Worm (Caenorhabditis elegans) whole organism, young adult: Measurements from ENCODE around the gene nhl-2.

ENCODE experiments used
- B0019.2 ChIP-seq: fragments of 200-800 bp; sonication (Bioruptor generic); conservative IDR thresholded peaks from 2 replicates; pipeline ENCODE4 v1.3.6; 2022; ENCODE audit warnings: missing genetic modification reagents, missing genetic modification characterization, missing compliant biosample characterization
- B0035.1 ChIP-seq: sonication (generic microtip); optimal IDR thresholded peaks from 2 replicates; lab custom pipeline; 2016; ENCODE audit warnings: missing genetic modification characterization, mild to moderate bottlenecking, missing compliant biosample characterization, missing genotype, missing genetic modification reagents
- B0261.1 ChIP-seq: sonication (generic microtip); optimal IDR thresholded peaks from 2 replicates; lab custom pipeline; 2016; ENCODE audit warnings: mild to moderate bottlenecking, missing genetic modification characterization, moderate library complexity, missing compliant biosample characterization
- C17E4.6 ChIP-seq: fragments of 200-800 bp; sonication (Bioruptor generic); IDR thresholded peaks from 2 replicates; pipeline ENCODE4 v1.3.6; 2022; ENCODE audit warnings: missing genetic modification reagents, missing genetic modification characterization, missing compliant biosample characterization
- D2030.7 ChIP-seq: fragments of 200-800 bp; sonication (Bioruptor generic); IDR thresholded peaks from 2 replicates; pipeline ENCODE4 v1.3.6; 2022; ENCODE audit warnings: missing genetic modification reagents, missing genetic modification characterization, missing compliant biosample characterization
- F10E7.11 ChIP-seq: sonication (generic microtip); optimal IDR thresholded peaks from 2 replicates; lab custom pipeline; 2017; ENCODE audit warnings: mild to moderate bottlenecking, missing genetic modification characterization, moderate library complexity, missing compliant biosample characterization
- F23B12.7 ChIP-seq: sonication (generic microtip); optimal IDR thresholded peaks from 2 replicates; lab custom pipeline; 2017; ENCODE audit warnings: missing genetic modification characterization, mild to moderate bottlenecking, missing compliant biosample characterization, antibody characterized with exemption, moderate library complexity; ENCODE audit not compliant: insufficient read depth
- F33H1.4 ChIP-seq: fragments of 200-800 bp; sonication (Bioruptor generic); IDR thresholded peaks from 2 replicates; pipeline ENCODE4 v1.3.6; 2022; ENCODE audit warnings: missing genetic modification reagents, missing genetic modification characterization, missing compliant biosample characterization
- F37B4.10 ChIP-seq: fragments of 200-800 bp; sonication (Bioruptor generic); IDR thresholded peaks from 2 replicates; pipeline ENCODE4 v1.3.6; 2022; ENCODE audit warnings: missing genetic modification characterization, missing compliant biosample characterization
- F52B5.7 ChIP-seq: sonication (generic microtip); optimal IDR thresholded peaks from 2 replicates; lab custom pipeline; 2016; ENCODE audit warnings: mild to moderate bottlenecking, missing genetic modification characterization, missing compliant biosample characterization
- F55B11.4 ChIP-seq: sonication (generic microtip); optimal IDR thresholded peaks from 2 replicates; lab custom pipeline; 2016; ENCODE audit warnings: missing compliant biosample characterization, missing genetic modification characterization, borderline replicate concordance; ENCODE audit not compliant: insufficient read depth
- F57A8.1 ChIP-seq: fragments of 200-800 bp; sonication (Bioruptor generic); optimal IDR thresholded peaks from 2 replicates; lab custom pipeline; 2018; ENCODE audit warnings: mild to moderate bottlenecking, missing genetic modification characterization, moderate library complexity, missing compliant biosample characterization
- F57C9.4 ChIP-seq: sonication (generic microtip); optimal IDR thresholded peaks from 2 replicates; lab custom pipeline; 2017; ENCODE audit warnings: mild to moderate bottlenecking, missing genetic modification characterization, missing compliant biosample characterization
- Y53G8AR.9 ChIP-seq: fragments of 200-800 bp; sonication (Bioruptor generic); conservative IDR thresholded peaks from 2 replicates; pipeline ENCODE4 v1.3.6; 2022; ENCODE audit warnings: missing genetic modification reagents, missing genetic modification characterization, missing compliant biosample characterization
- ama-1 ChIP-seq, 3 experiments: fragments of 150-350 bp in 1 of 3; sonication (generic microtip) in 2 of 3; optimal IDR thresholded peaks; 2 replicates each; lab custom pipeline; 2014 to 2018; ENCODE audit warnings: missing biosample characterization in 2 of 3, missing genetic modification characterization in 2 of 3, missing genetic modification reagents in 2 of 3
- aptf-3 ChIP-seq: fragments of 200-800 bp; sonication (Bioruptor generic); IDR thresholded peaks from 2 replicates; pipeline ENCODE4 v1.3.6; 2022; ENCODE audit warnings: missing genetic modification characterization, missing compliant biosample characterization
- atf-7 ChIP-seq: sonication (generic microtip); optimal IDR thresholded peaks from 2 replicates; lab custom pipeline; 2017; ENCODE audit warnings: mild to moderate bottlenecking, missing genetic modification characterization, missing compliant biosample characterization
- bed-2 ChIP-seq: fragments of 200-800 bp; sonication (Bioruptor generic); IDR thresholded peaks from 2 replicates; pipeline ENCODE4 v1.3.6; 2022; ENCODE audit warnings: missing genetic modification reagents, missing genetic modification characterization, missing compliant biosample characterization
- cebp-1 ChIP-seq, 2 experiments: fragments of 200-800 bp in 1 of 2; sonication (Bioruptor generic) in 1 of 2; sonication (generic microtip) in 1 of 2; IDR thresholded peaks in 1 of 2; optimal IDR thresholded peaks in 1 of 2; 2 replicates each; pipeline versions ENCODE4 v1.3.6 to Lab custom; 2017 to 2022; ENCODE audit warnings: missing compliant biosample characterization in 2 of 2, missing genetic modification characterization in 2 of 2, mild to moderate bottlenecking in 1 of 2, missing genetic modification reagents in 1 of 2, moderate library complexity in 1 of 2
- ceh-100 ChIP-seq: fragments of 200-800 bp; sonication (Bioruptor generic); IDR thresholded peaks from 2 replicates; pipeline ENCODE4 v1.3.6; 2022; ENCODE audit warnings: missing genetic modification reagents, missing genetic modification characterization, missing compliant biosample characterization
- ceh-40 ChIP-seq: fragments of 200-800 bp; sonication (Bioruptor generic); IDR thresholded peaks from 2 replicates; pipeline ENCODE4 v1.3.6; 2022; ENCODE audit warnings: missing genetic modification characterization, missing compliant biosample characterization
- ceh-79 ChIP-seq: sonication (generic microtip); optimal IDR thresholded peaks from 2 replicates; lab custom pipeline; 2017; ENCODE audit warnings: mild to moderate bottlenecking, missing genetic modification characterization, missing compliant biosample characterization
- chd-7 ChIP-seq: sonication (generic microtip); optimal IDR thresholded peaks from 2 replicates; lab custom pipeline; 2016; ENCODE audit warnings: mild to moderate bottlenecking, missing genetic modification characterization, moderate library complexity, missing compliant biosample characterization
- dpff-1 ChIP-seq: sonication (generic microtip); optimal IDR thresholded peaks from 2 replicates; lab custom pipeline; 2017; ENCODE audit warnings: mild to moderate bottlenecking, missing genetic modification characterization, missing compliant biosample characterization
- dpl-1 ChIP-seq: fragments of 150-350 bp; optimal IDR thresholded peaks from 2 replicates; lab custom pipeline; 2014; ENCODE audit warnings: missing biosample characterization, missing genetic modification reagents, missing genetic modification characterization
- egl-44 ChIP-seq: fragments of 200-800 bp; sonication (Bioruptor generic); IDR thresholded peaks from 2 replicates; pipeline ENCODE4 v1.3.6; 2022; ENCODE audit warnings: missing genetic modification reagents, missing genetic modification characterization, missing compliant biosample characterization
- ets-4 ChIP-seq: fragments of 200-800 bp; sonication (Bioruptor generic); optimal IDR thresholded peaks from 2 replicates; lab custom pipeline; 2018; ENCODE audit warnings: mild to moderate bottlenecking, missing genetic modification characterization, missing compliant biosample characterization
- fkh-3 ChIP-seq: sonication (generic microtip); optimal IDR thresholded peaks from 2 replicates; lab custom pipeline; 2016; ENCODE audit warnings: mild to moderate bottlenecking, missing genetic modification characterization, missing compliant biosample characterization
- hlh-26 ChIP-seq: fragments of 200-800 bp; sonication (Bioruptor generic); conservative IDR thresholded peaks from 2 replicates; pipeline ENCODE4 v1.3.6; 2022; ENCODE audit warnings: missing genetic modification reagents, missing genetic modification characterization, missing compliant biosample characterization
- hsf-1 ChIP-seq: fragments of 200-800 bp; sonication (Bioruptor generic); IDR thresholded peaks from 2 replicates; pipeline ENCODE4 v1.3.6; 2022; ENCODE audit warnings: missing genetic modification reagents, missing genetic modification characterization, missing compliant biosample characterization
- lin-26 ChIP-seq: fragments of 200-800 bp; sonication (Bioruptor generic); IDR thresholded peaks from 2 replicates; pipeline ENCODE4 v1.3.6; 2022; ENCODE audit warnings: missing genetic modification reagents, missing genetic modification characterization, missing compliant biosample characterization
- lin-35 ChIP-seq, 3 experiments: fragments of 150-350 bp in 2 of 3; sonication (generic microtip) in 1 of 3; optimal IDR thresholded peaks; 2 replicates each; lab custom pipeline; 2014 to 2018; ENCODE audit warnings: missing biosample characterization in 3 of 3, missing genetic modification characterization in 3 of 3, missing genetic modification reagents in 3 of 3
- lsl-1 ChIP-seq: fragments of 200-800 bp; sonication (Bioruptor generic); optimal IDR thresholded peaks from 2 replicates; lab custom pipeline; 2018; ENCODE audit warnings: mild to moderate bottlenecking, missing genetic modification characterization, moderate library complexity, missing compliant biosample characterization
- madf-10 ChIP-seq: sonication (generic microtip); optimal IDR thresholded peaks from 2 replicates; lab custom pipeline; 2016; ENCODE audit warnings: mild to moderate bottlenecking, missing genetic modification characterization, missing compliant biosample characterization
- mcd-1 ChIP-seq: fragments of 200-800 bp; sonication (Bioruptor generic); IDR thresholded peaks from 2 replicates; pipeline ENCODE4 v1.3.6; 2022; ENCODE audit warnings: missing genetic modification reagents, missing genetic modification characterization, missing compliant biosample characterization
- mes-4 ChIP-seq: sonication (generic microtip); optimal IDR thresholded peaks from 2 replicates; lab custom pipeline; 2016; ENCODE audit warnings: missing genotype, missing genetic modification characterization, missing compliant biosample characterization
- nfya-2 ChIP-seq: fragments of 200-800 bp; sonication (Bioruptor generic); IDR thresholded peaks from 2 replicates; pipeline ENCODE4 v1.3.6; 2022; ENCODE audit warnings: missing genetic modification reagents, missing genetic modification characterization, missing compliant biosample characterization
- nhr-120 ChIP-seq: fragments of 200-800 bp; sonication (Bioruptor generic); IDR thresholded peaks from 2 replicates; pipeline ENCODE4 v1.3.6; 2022; ENCODE audit warnings: missing genetic modification characterization, missing compliant biosample characterization
- nhr-179 ChIP-seq: sonication (generic microtip); optimal IDR thresholded peaks from 2 replicates; lab custom pipeline; 2016; ENCODE audit warnings: mild to moderate bottlenecking, missing genetic modification characterization, missing compliant biosample characterization
- pha-4 ChIP-seq: fragments of 150-350 bp; sonication (generic microtip); optimal IDR thresholded peaks from 2 replicates; lab custom pipeline; 2014; ENCODE audit warnings: missing biosample characterization, missing genetic modification reagents, missing genetic modification characterization
- repo-1 ChIP-seq: sonication (generic microtip); optimal IDR thresholded peaks from 2 replicates; lab custom pipeline; 2017; ENCODE audit warnings: mild to moderate bottlenecking, missing genetic modification characterization, missing compliant biosample characterization
- snpc-1.3 ChIP-seq: sonication (generic microtip); optimal IDR thresholded peaks from 2 replicates; lab custom pipeline; 2017; ENCODE audit warnings: missing genetic modification characterization, mild to moderate bottlenecking, missing compliant biosample characterization, antibody characterized with exemption, moderate library complexity, missing genotype, missing genetic modification reagents; ENCODE audit not compliant: insufficient read depth
- snpc-4 ChIP-seq, 5 experiments: fragments of 150-350 bp in 1 of 5; sonication (generic microtip) in 4 of 5; optimal IDR thresholded peaks; 2 replicates each; lab custom pipeline; 2014 to 2018; ENCODE audit warnings: missing genetic modification characterization in 5 of 5, missing biosample characterization in 3 of 5, antibody characterized with exemption in 2 of 5, mild to moderate bottlenecking in 2 of 5, missing compliant biosample characterization in 2 of 5, missing genotype in 2 of 5, moderate library complexity in 2 of 5, missing genetic modification reagents in 1 of 5
- somi-1 ChIP-seq: fragments of 200-800 bp; sonication (Bioruptor generic); optimal IDR thresholded peaks from 2 replicates; lab custom pipeline; 2018; ENCODE audit warnings: mild to moderate bottlenecking, missing genetic modification characterization, missing compliant biosample characterization
- unc-130 ChIP-seq: sonication (generic microtip); optimal IDR thresholded peaks from 2 replicates; lab custom pipeline; 2016; ENCODE audit warnings: missing genetic modification reagents, missing genetic modification characterization, missing compliant biosample characterization
- ztf-28 ChIP-seq: fragments of 200-800 bp; sonication (Bioruptor generic); IDR thresholded peaks from 2 replicates; pipeline ENCODE4 v1.3.6; 2022; ENCODE audit warnings: missing genetic modification reagents, missing genetic modification characterization, missing compliant biosample characterization

nhl-2 gene

ce11 chrIII:4900260-4900659, 1.4 kb upstream of the nhl-2 start, which contains the start of gene tag-340 (continued):
- TF ChIP-seq F33H1.4 (GFP tag; lab: Robert Waterston, UW) (peak; percentile 90), fkh-3 (tag; lab: Kevin White, UChicago) (no peak), B0261.1 (tag; lab: Kevin White, UChicago) (no peak), atf-7 (no peak), B0035.1 (tag; lab: Kevin White, UChicago) (no peak), nfya-2 (GFP tag; lab: Robert Waterston, UW) (no peak), dpff-1 (tag; lab: Kevin White, UChicago) (no peak), F52B5.7 (no peak), F55B11.4 (no peak), F23B12.7 (tag; lab: Kevin White, UChicago) (no peak), madf-10 (no peak), D2030.7 (GFP tag; lab: Robert Waterston, UW) (peak; percentile 63), unc-130 (GFP tag; lab: Kevin White, UChicago) (no peak), ceh-40 (GFP tag; lab: Robert Waterston, UW) (no peak), lin-26 (no peak), chd-7 (tag; lab: Kevin White, UChicago) (no peak), pha-4 (no peak)

- TF ChIP-seq F57C9.4 (tag; lab: Kevin White, UChicago) = peak; percentile 58
- TF ChIP-seq lsl-1 (GFP tag; lab: Kevin White, UChicago) = peak; percentile 49
- TF ChIP-seq D2030.7 (GFP tag; lab: Robert Waterston, UW) = peak; percentile 41
- TF ChIP-seq cebp-1 (GFP tag; IDR thresholded peaks at IDR 0.05; lab: Robert Waterston, UW) = peak; percentile 87
- peak; percentile 98 for TF ChIP-seq cebp-1 (tag; optimal IDR thresholded peaks at IDR 0.05; lab: Kevin White, UChicago)
- TF ChIP-seq Y53G8AR.9 (GFP tag; lab: Robert Waterston, UW) = peak; percentile 96
- TF ChIP-seq fkh-3 (tag; lab: Kevin White, UChicago) = no peak
- TF ChIP-seq hlh-26 = no peak
- TF ChIP-seq B0019.2 (GFP tag; lab: Robert Waterston, UW) = peak; percentile 71
- peak; percentile 41 for TF ChIP-seq F23B12.7 (tag; lab: Kevin White, UChicago)
- peak; percentile 86 for TF ChIP-seq bed-2
- peak; percentile 75 for TF ChIP-seq hsf-1 (GFP tag; lab: Robert Waterston, UW)
- TF ChIP-seq lin-35 (GFP tag; optimal IDR thresholded peaks at IDR 0.05; lab: Kevin White, UChicago) = peak in 2 of 3 experiments; percentile 68 to 96
- TF ChIP-seq ceh-100 = peak; percentile 90
- no peak for TF ChIP-seq ama-1 (optimal IDR thresholded peaks at IDR 0.05; lab: Kevin White, UChicago)
- TF ChIP-seq ama-1 (GFP tag; optimal IDR thresholded peaks at IDR 0.05; lab: Kevin White, UChicago) = no peak
- TF ChIP-seq ceh-79 = peak; percentile 93
- peak; percentile 87 for TF ChIP-seq C17E4.6 (GFP tag; lab: Robert Waterston, UW)
- TF ChIP-seq somi-1 (GFP tag; lab: Kevin White, UChicago) = peak; percentile 100
- peak; percentile 80 for TF ChIP-seq F10E7.11 (tag; lab: Kevin White, UChicago)
- TF ChIP-seq F55B11.4 = no peak
- peak; percentile 69 for TF ChIP-seq snpc-4 (GFP tag; optimal IDR thresholded peaks at IDR 0.05; lab: Kevin White, UChicago)
- TF ChIP-seq snpc-4 (tag; optimal IDR thresholded peaks at IDR 0.05; lab: Kevin White, UChicago) = peak; percentile 77 to 91 (median 82)
- TF ChIP-seq ztf-28 (GFP tag; lab: Robert Waterston, UW) = peak; percentile 86
- TF ChIP-seq aptf-3 (GFP tag; lab: Robert Waterston, UW) = no peak
- TF ChIP-seq egl-44 (GFP tag; lab: Robert Waterston, UW) = peak; percentile 98
- TF ChIP-seq snpc-1.3 = no peak
- peak; percentile 97 for TF ChIP-seq mcd-1 (GFP tag; lab: Robert Waterston, UW)
- TF ChIP-seq nhr-179 (tag; lab: Kevin White, UChicago) = no peak
- no peak for TF ChIP-seq mes-4
- no peak for TF ChIP-seq nhr-120 (GFP tag; lab: Robert Waterston, UW)
- TF ChIP-seq B0035.1 (tag; lab: Kevin White, UChicago) = peak; percentile 93
- peak; percentile 97 for TF ChIP-seq repo-1 (tag; lab: Kevin White, UChicago)
- peak; percentile 32 for TF ChIP-seq dpl-1 (GFP tag; lab: Kevin White, UChicago)
- TF ChIP-seq F57A8.1 (GFP tag; lab: Kevin White, UChicago) = peak; percentile 22
- TF ChIP-seq ets-4 (GFP tag; lab: Kevin White, UChicago) = peak; percentile 99
- peak; percentile 94 for TF ChIP-seq F37B4.10 (GFP tag; lab: Robert Waterston, UW)
Observed at ce11 chrIII:4899728-4900127, 843 bp upstream of the nhl-2 start.
